Fruit fly (Drosophila melanogaster) whole organism, embryonic: ENCODE measurements around the gene Cyp12a5.

Source experiments
- B-H2 ChIP-seq: fragments of 200-800 bp; sonication (Bioruptor generic); optimal IDR thresholded peaks from 2 replicates; lab custom pipeline; 2018; ENCODE audit warnings: missing biosample characterization, mild to moderate bottlenecking, missing genetic modification characterization
- CG11085 ChIP-seq: fragments of 200-800 bp; sonication (Bioruptor generic); IDR thresholded peaks from 2 replicates; pipeline ENCODE4 v1.3.6; 2022; ENCODE audit warnings: missing biosample characterization, missing genetic modification characterization
- CG11093 ChIP-seq: fragments of 200-800 bp; sonication (Bioruptor generic); IDR thresholded peaks from 3 replicates; pipeline ENCODE4 v1.3.6; 2022; ENCODE audit warnings: missing biosample characterization, missing genetic modification characterization
- CG12219 ChIP-seq: fragments of 200-800 bp; sonication (Bioruptor generic); optimal IDR thresholded peaks from 3 replicates; lab custom pipeline; 2018; ENCODE audit warnings: missing biosample characterization, mild to moderate bottlenecking, missing genetic modification characterization
- CG12391 ChIP-seq: fragments of 200-800 bp; sonication (Bioruptor generic); optimal IDR thresholded peaks from 3 replicates; lab custom pipeline; 2018; ENCODE audit warnings: missing biosample characterization, mild to moderate bottlenecking, missing genetic modification characterization, moderate library complexity
- CG13296 ChIP-seq: fragments of 200-800 bp; sonication (Bioruptor generic); optimal IDR thresholded peaks from 3 replicates; lab custom pipeline; 2018; ENCODE audit warnings: missing biosample characterization, mild to moderate bottlenecking, missing genetic modification characterization
- CG13775 ChIP-seq: fragments of 200-800 bp; sonication (Bioruptor generic); optimal IDR thresholded peaks from 3 replicates; lab custom pipeline; 2017; ENCODE audit warnings: missing biosample characterization, mild to moderate bottlenecking, missing genetic modification characterization
- CG14441 ChIP-seq: fragments of 200-800 bp; sonication (Bioruptor generic); IDR thresholded peaks from 2 replicates; pipeline ENCODE4 v1.3.6; 2022; ENCODE audit warnings: missing biosample characterization, missing genetic modification characterization
- CG1647 ChIP-seq: fragments of 200-800 bp; sonication (Bioruptor generic); optimal IDR thresholded peaks from 3 replicates; lab custom pipeline; 2016; ENCODE audit warnings: missing biosample characterization, missing genetic modification characterization
- CG17361 ChIP-seq: fragments of 200-800 bp; sonication (Bioruptor generic); IDR thresholded peaks from 3 replicates; pipeline ENCODE4 v1.3.6; 2022; ENCODE audit warnings: missing biosample characterization, missing genetic modification characterization
- CG17912 ChIP-seq: fragments of 200-800 bp; sonication (Bioruptor generic); optimal IDR thresholded peaks from 2 replicates; lab custom pipeline; 2018; ENCODE audit warnings: missing biosample characterization, mild to moderate bottlenecking, missing genetic modification characterization
- CG2120 ChIP-seq: fragments of 200-800 bp; sonication (Bioruptor generic); optimal IDR thresholded peaks from 3 replicates; lab custom pipeline; 2016; ENCODE audit warnings: missing biosample characterization, missing genetic modification characterization
- CG30403 ChIP-seq: fragments of 200-800 bp; sonication (Bioruptor generic); optimal IDR thresholded peaks from 3 replicates; lab custom pipeline; 2016; ENCODE audit warnings: missing biosample characterization, missing genetic modification characterization
- CG32532 ChIP-seq: fragments of 200-800 bp; sonication (Bioruptor generic); IDR thresholded peaks from 2 replicates; pipeline ENCODE4 v1.3.6; 2022; ENCODE audit warnings: missing biosample characterization, missing genetic modification characterization
- CG32767 ChIP-seq: fragments of 200-800 bp; sonication (Bioruptor generic); IDR thresholded peaks from 2 replicates; pipeline ENCODE4 v1.3.6; 2022; ENCODE audit warnings: missing biosample characterization, missing genetic modification characterization
- CG3407 ChIP-seq: fragments of 200-800 bp; sonication (Bioruptor generic); optimal IDR thresholded peaks from 2 replicates; lab custom pipeline; 2018; ENCODE audit warnings: missing biosample characterization, mild to moderate bottlenecking, missing genetic modification characterization
- CG34422 ChIP-seq: fragments of 200-800 bp; sonication (Bioruptor generic); IDR thresholded peaks from 3 replicates; pipeline ENCODE4 v1.3.6; 2022; ENCODE audit warnings: missing biosample characterization, missing genetic modification characterization
- CG3726 ChIP-seq: fragments of 200-800 bp; sonication (Bioruptor generic); IDR thresholded peaks from 3 replicates; pipeline ENCODE4, ENCODE4 v1.3.6; 2022; ENCODE audit warnings: missing biosample characterization, missing genetic modification characterization
- CG7839 ChIP-seq: fragments of 200-800 bp; sonication (Bioruptor generic); optimal IDR thresholded peaks from 3 replicates; lab custom pipeline; 2018; ENCODE audit warnings: missing biosample characterization, mild to moderate bottlenecking, missing genetic modification characterization, moderate library complexity
- CG9609 ChIP-seq: fragments of 200-800 bp; sonication (Bioruptor generic); optimal IDR thresholded peaks from 3 replicates; lab custom pipeline; 2016; ENCODE audit warnings: missing biosample characterization, missing genetic modification characterization
- CG9727 ChIP-seq: fragments of 200-800 bp; sonication (Bioruptor generic); optimal IDR thresholded peaks from 3 replicates; lab custom pipeline; 2017; ENCODE audit warnings: missing biosample characterization, mild to moderate bottlenecking, missing genetic modification characterization
- CHES-1-like ChIP-seq: fragments of 200-800 bp; sonication (Bioruptor generic); optimal IDR thresholded peaks from 2 replicates; lab custom pipeline; 2016; ENCODE audit warnings: missing biosample characterization, missing genetic modification characterization
- Dfd ChIP-seq, 2 experiments: fragments of >200 bp; optimal IDR thresholded peaks; 2 replicates each; lab custom pipeline; 2017; ENCODE audit warnings: missing biosample characterization in 2 of 2, missing genetic modification characterization in 2 of 2
- Ets65A ChIP-seq: fragments of 200-800 bp; sonication (Bioruptor generic); peaks from one replicate; lab custom pipeline; 2016; ENCODE audit warnings: missing biosample characterization, missing genetic modification characterization
- Hr51 ChIP-seq, 2 experiments: fragments of 200-800 bp; sonication (Bioruptor generic); optimal IDR thresholded peaks; 2 replicates in 1 of 2; 3 replicates in 1 of 2; lab custom pipeline; 2016 to 2018; ENCODE audit warnings: missing biosample characterization in 2 of 2, missing genetic modification characterization in 2 of 2, mild to moderate bottlenecking in 1 of 2, moderate library complexity in 1 of 2
- MBD-R2 ChIP-seq: fragments of 200-800 bp; sonication (Bioruptor generic); IDR thresholded peaks from 2 replicates; pipeline ENCODE4 v1.3.6; 2022; ENCODE audit warnings: missing biosample characterization, missing genetic modification characterization
- Mes4 ChIP-seq: fragments of 200-800 bp; sonication (Bioruptor generic); optimal IDR thresholded peaks from 2 replicates; lab custom pipeline; 2016; ENCODE audit warnings: missing biosample characterization, missing genetic modification characterization
- NfI ChIP-seq: fragments of 200-800 bp; sonication (Bioruptor generic); optimal IDR thresholded peaks from 3 replicates; lab custom pipeline; 2018; ENCODE audit warnings: missing biosample characterization, mild to moderate bottlenecking, missing genetic modification characterization, moderate library complexity
- Sox100B ChIP-seq: fragments of 200-800 bp; sonication (Bioruptor generic); optimal IDR thresholded peaks from 3 replicates; lab custom pipeline; 2018; ENCODE audit warnings: missing biosample characterization, mild to moderate bottlenecking, missing genetic modification characterization
- Sox102F ChIP-seq: fragments of 200-800 bp; sonication (Bioruptor generic); optimal IDR thresholded peaks from 2 replicates; lab custom pipeline; 2018; ENCODE audit warnings: missing biosample characterization, mild to moderate bottlenecking, missing genetic modification characterization, moderate library complexity
- ato ChIP-seq: fragments of 200-800 bp; sonication (Bioruptor generic); IDR thresholded peaks from 2 replicates; pipeline ENCODE4 v1.3.6; 2022; ENCODE audit warnings: missing biosample characterization, missing genetic modification characterization; ENCODE audit not compliant: partially characterized antibody
- bsh ChIP-seq, 2 experiments: fragments of 200-800 bp; sonication (Bioruptor generic); optimal IDR thresholded peaks; 2 replicates each; lab custom pipeline; 2017 to 2018; ENCODE audit warnings: mild to moderate bottlenecking in 2 of 2, missing biosample characterization in 2 of 2, missing genetic modification characterization in 2 of 2, moderate library complexity in 1 of 2
- btn ChIP-seq: fragments of 200-800 bp; sonication (Bioruptor generic); optimal IDR thresholded peaks from 2 replicates; lab custom pipeline; 2016; ENCODE audit warnings: missing biosample characterization, missing genetic modification characterization
- chn ChIP-seq: fragments of 200-800 bp; sonication (Bioruptor generic); optimal IDR thresholded peaks from 2 replicates; lab custom pipeline; 2016; ENCODE audit warnings: missing biosample characterization, missing genetic modification characterization
- ems ChIP-seq: fragments of 200-800 bp; sonication (Bioruptor generic); optimal IDR thresholded peaks from 3 replicates; lab custom pipeline; 2016; ENCODE audit warnings: missing biosample characterization, missing genetic modification characterization
- esg ChIP-seq: fragments of 200-800 bp; sonication (Bioruptor generic); conservative IDR thresholded peaks from 2 replicates; pipeline ENCODE4 v1.3.6; 2022; ENCODE audit warnings: missing biosample characterization, missing genetic modification characterization
- gem ChIP-seq: fragments of 200-800 bp; sonication (Bioruptor generic); optimal IDR thresholded peaks from 2 replicates; lab custom pipeline; 2019; ENCODE audit warnings: missing biosample characterization, mild to moderate bottlenecking, missing genetic modification characterization, moderate library complexity
- grau ChIP-seq: fragments of 200-800 bp; optimal IDR thresholded peaks from 3 replicates; lab custom pipeline; 2019; ENCODE audit warnings: missing biosample characterization, mild to moderate bottlenecking, missing genetic modification characterization, moderate library complexity
- hkb ChIP-seq, 2 experiments: fragments of 200-800 bp in 1 of 2; fragments of >200 bp in 1 of 2; sonication (Bioruptor generic) in 1 of 2; IDR thresholded peaks in 1 of 2; optimal IDR thresholded peaks in 1 of 2; 2 replicates each; pipeline versions ENCODE4 v1.3.6 to Lab custom; 2017 to 2022; ENCODE audit warnings: missing biosample characterization in 1 of 2, missing genetic modification characterization in 1 of 2
- maf-S ChIP-seq: fragments of 200-800 bp; sonication (Bioruptor generic); optimal IDR thresholded peaks from 2 replicates; lab custom pipeline; 2016; ENCODE audit warnings: missing biosample characterization, missing genetic modification characterization
- nmo ChIP-seq: fragments of 200-800 bp; sonication (Bioruptor generic); optimal IDR thresholded peaks from 2 replicates; lab custom pipeline; 2018; ENCODE audit warnings: missing biosample characterization, mild to moderate bottlenecking, missing genetic modification characterization, moderate library complexity
- nom ChIP-seq: fragments of 200-800 bp; sonication (Bioruptor generic); optimal IDR thresholded peaks from 2 replicates; lab custom pipeline; 2017; ENCODE audit warnings: missing biosample characterization, missing genetic modification characterization, mild to moderate bottlenecking, moderate library complexity, missing genetic modification reagents
- pum ChIP-seq: fragments of 200-800 bp; sonication (Bioruptor generic); optimal IDR thresholded peaks from 2 replicates; lab custom pipeline; 2016; ENCODE audit warnings: missing biosample characterization, missing genetic modification characterization
- sens-2 ChIP-seq: fragments of 200-800 bp; sonication (Bioruptor generic); IDR thresholded peaks from 2 replicates; pipeline ENCODE4 v1.3.6; 2022; ENCODE audit warnings: missing biosample characterization, missing genetic modification characterization
- slou ChIP-seq: fragments of 200-800 bp; sonication (Bioruptor generic); optimal IDR thresholded peaks from 3 replicates; lab custom pipeline; 2016; ENCODE audit warnings: missing biosample characterization, missing genetic modification characterization
- so ChIP-seq: fragments of 200-800 bp; sonication (Bioruptor generic); IDR thresholded peaks from 3 replicates; pipeline ENCODE4 v1.3.6; 2022; ENCODE audit warnings: missing biosample characterization, missing genetic modification characterization
- sug ChIP-seq: fragments of 200-800 bp; optimal IDR thresholded peaks from 2 replicates; lab custom pipeline; 2019; ENCODE audit warnings: missing biosample characterization, mild to moderate bottlenecking, missing genetic modification characterization, moderate library complexity
- zen2 ChIP-seq: fragments of 200-800 bp; sonication (Bioruptor generic); IDR thresholded peaks from 3 replicates; pipeline ENCODE4 v1.3.6; 2022; ENCODE audit warnings: missing biosample characterization, missing genetic modification characterization; ENCODE audit not compliant: partially characterized antibody

Cyp12a5 gene

DNA sequence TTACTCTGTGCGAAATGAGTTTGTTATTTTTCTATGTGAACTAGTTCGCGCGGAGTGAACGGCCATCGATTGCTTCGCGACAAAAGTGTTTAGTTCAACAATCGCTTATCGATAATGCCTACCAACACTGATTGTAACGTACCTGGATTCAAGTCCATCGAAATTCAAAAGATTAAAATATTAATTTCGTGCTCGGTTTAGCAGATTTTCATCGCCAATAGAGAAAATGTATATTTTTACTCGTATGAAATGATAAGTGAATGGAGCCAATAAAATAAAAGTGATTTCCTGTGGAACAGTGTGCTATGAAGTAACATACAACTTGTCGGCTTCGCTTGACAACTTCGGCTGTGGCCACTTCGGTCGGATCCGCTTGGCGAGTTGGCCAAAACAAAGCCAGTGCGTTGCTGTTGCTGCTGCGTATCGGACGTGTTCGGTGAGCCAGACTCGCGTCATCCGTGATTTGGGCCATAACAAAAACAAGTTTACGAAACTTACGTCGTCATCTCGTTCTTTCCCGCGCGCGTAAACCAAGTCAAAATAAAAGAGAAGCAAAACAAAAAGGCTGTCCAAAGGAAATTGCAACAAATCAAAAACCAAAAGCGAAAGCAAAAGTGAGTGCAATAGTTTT lies 47.9 kb downstream of the Cyp12a5 start, which contains the start of the genes CG5555 and myd (continued):
- TF ChIP-seq Dfd (GFP tag; optimal IDR thresholded peaks at IDR 0.05; lab: Kevin White, UChicago) = no peak
- TF ChIP-seq ems (GFP tag; lab: Kevin White, UChicago) = no peak
- TF ChIP-seq CG9609 (GFP tag; lab: Kevin White, UChicago) = peak; percentile 11
- TF ChIP-seq pum (GFP tag; lab: Kevin White, UChicago) = peak; percentile 13
- no peak for TF ChIP-seq esg (GFP tag; lab: Robert Waterston, UW)
- TF ChIP-seq zen2 (GFP tag; lab: Robert Waterston, UW) = peak; percentile 36; the same call in 2 of the 3 replicates
- no peak for TF ChIP-seq sug (tag; lab: Kevin White, UChicago)
- peak; percentile 36 for TF ChIP-seq maf-S (GFP tag; lab: Kevin White, UChicago)
- no peak for TF ChIP-seq CG11093 (GFP tag; lab: Robert Waterston, UW)
- no peak for TF ChIP-seq CG1647 (GFP tag; lab: Kevin White, UChicago)
- TF ChIP-seq slou (GFP tag; lab: Kevin White, UChicago) = no peak
- TF ChIP-seq CG12219 (GFP tag; lab: Kevin White, UChicago) = no peak
- TF ChIP-seq CG9727 (GFP tag; lab: Kevin White, UChicago) = no peak
- peak; percentile 52 for TF ChIP-seq MBD-R2
- TF ChIP-seq btn (GFP tag; lab: Kevin White, UChicago) = no peak
- no peak for TF ChIP-seq Mes4 (GFP tag; lab: Kevin White, UChicago)
- no peak for TF ChIP-seq CG3407
- TF ChIP-seq CHES-1-like (GFP tag; lab: Kevin White, UChicago) = no peak
- 0 out of 3 replicates have a peak, but pooled peaks have one; percentile 13 for TF ChIP-seq so (GFP tag; lab: Robert Waterston, UW)
- peak; percentile 38 for TF ChIP-seq chn (GFP tag; lab: Kevin White, UChicago)

- TF ChIP-seq B-H2 = no peak
- TF ChIP-seq CG3726 = no peak
- TF ChIP-seq hkb (optimal IDR thresholded peaks at IDR 0.05; lab: Kevin White, UChicago) = no peak
- peak; percentile 47 for TF ChIP-seq hkb (GFP tag; IDR thresholded peaks at IDR 0.05; lab: Robert Waterston, UW)
- peak; percentile 10 for TF ChIP-seq CG13296 (GFP tag; lab: Kevin White, UChicago)
- peak; percentile 10 for TF ChIP-seq CG30403 (GFP tag; lab: Kevin White, UChicago)
- TF ChIP-seq Sox102F (GFP tag; lab: Kevin White, UChicago) = peak; percentile 35
- TF ChIP-seq CG11085 (GFP tag; lab: Robert Waterston, UW) = no peak
- TF ChIP-seq Hr51 (GFP tag; optimal IDR thresholded peaks at IDR 0.05; lab: Kevin White, UChicago) = peak in 1 of 2 experiments; percentile 66
- peak; percentile 12 for TF ChIP-seq CG2120
- TF ChIP-seq sens-2 (GFP tag; lab: Robert Waterston, UW) = no peak
- peak; percentile 35; the same call in 1 of the 3 replicates for TF ChIP-seq CG17361
- no peak for TF ChIP-seq ato (GFP tag; lab: Robert Waterston, UW)
- no peak; the same call in 1 of the 2 replicates for TF ChIP-seq CG32532 (GFP tag; lab: Robert Waterston, UW)
- TF ChIP-seq grau (tag; lab: Kevin White, UChicago) = peak; percentile 36
- TF ChIP-seq Ets65A (GFP tag; lab: Kevin White, UChicago) = peak; percentile 70
- no peak for TF ChIP-seq CG11093 (GFP tag; lab: Robert Waterston, UW)
- TF ChIP-seq nom = peak; percentile 42
- peak; percentile 15 for TF ChIP-seq NfI (GFP tag; lab: Kevin White, UChicago)
- 0 out of 2 replicates have a peak, but pooled peaks have one; percentile 16 for TF ChIP-seq CG14441
- TF ChIP-seq Sox100B (GFP tag; lab: Kevin White, UChicago) = peak; percentile 23
- no peak for TF ChIP-seq CG17912
- peak; percentile 46 for TF ChIP-seq CG7839 (tag; lab: Kevin White, UChicago)
- no peak for TF ChIP-seq CG34422 (GFP tag; lab: Robert Waterston, UW)
- TF ChIP-seq gem (tag; lab: Kevin White, UChicago) = peak; percentile 43
- no peak for TF ChIP-seq CG32767 (GFP tag; lab: Robert Waterston, UW)
- peak; percentile 10 for TF ChIP-seq nmo (GFP tag; lab: Kevin White, UChicago)
- TF ChIP-seq CG12391 (tag; lab: Kevin White, UChicago) = peak; percentile 28
- peak in 1 of 2 experiments; percentile 52 for TF ChIP-seq bsh (GFP tag; optimal IDR thresholded peaks at IDR 0.05; lab: Kevin White, UChicago)
- TF ChIP-seq CG13775 (GFP tag; lab: Kevin White, UChicago) = no peak
Measured at dm6 chr3R:19181214-19181613, 48.8 kb downstream of the Cyp12a5 start.
